Worm (Caenorhabditis elegans): ENCODE data around the gene Y59C2A.2.

Y59C2A.2 gene

DNA sequence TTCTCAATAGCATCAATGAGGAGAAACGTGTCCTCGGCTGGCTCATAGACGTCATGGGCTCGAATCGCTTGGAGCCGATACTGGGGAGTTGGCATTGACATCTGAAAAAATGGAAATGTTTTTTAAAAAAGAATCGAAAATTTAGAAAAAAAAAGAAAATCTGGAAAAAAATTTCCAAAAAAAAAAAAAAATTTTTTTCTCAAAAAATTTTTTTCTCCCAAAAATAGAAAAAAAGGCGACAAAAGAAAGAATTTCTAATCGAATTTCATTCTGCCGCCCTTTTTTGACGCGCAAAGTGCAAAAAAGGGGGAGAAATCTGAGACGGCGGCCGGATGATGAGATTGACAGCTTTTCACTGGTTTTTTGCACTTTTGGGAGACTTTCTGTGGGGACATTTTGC lies 14.6 kb downstream of the Y59C2A.2 start, which contains the start of gene mtq-2:
Gene mtq-2, minus strand, starts transcription at position 101 of the 400 bp plus-strand sequence.
- TF ChIP-seq sea-1 (GFP tag; conservative IDR thresholded peaks at IDR 0.05) = no peak
- no peak for TF ChIP-seq aly-1 (tag; optimal IDR thresholded peaks at IDR 0.05)
- TF ChIP-seq ets-7 (tag; optimal IDR thresholded peaks at IDR 0.05) = no peak
- no peak for TF ChIP-seq ceh-36 (tag; optimal IDR thresholded peaks at IDR 0.05)
- TF ChIP-seq hnd-1 (tag; optimal IDR thresholded peaks at IDR 0.05) = no peak
- no peak for TF ChIP-seq pes-1 (GFP tag; IDR thresholded peaks at IDR 0.05)
- no peak for TF ChIP-seq B0310.2 (tag; optimal IDR thresholded peaks at IDR 0.05)
- TF ChIP-seq tra-4 (tag; optimal IDR thresholded peaks at IDR 0.05) = no peak
- no peak for TF ChIP-seq hmbx-1 (tag; optimal IDR thresholded peaks at IDR 0.05)
- no peak for TF ChIP-seq tbx-37 (GFP tag; conservative IDR thresholded peaks at IDR 0.05)
- TF ChIP-seq hmg-4 (GFP tag; optimal IDR thresholded peaks at IDR 0.05) = no peak
- TF ChIP-seq tbx-11 (GFP tag; IDR thresholded peaks at IDR 0.05) = no peak
- no peak for TF ChIP-seq flt-1 (GFP tag; IDR thresholded peaks at IDR 0.05)
- TF ChIP-seq ceh-13 (GFP tag; optimal IDR thresholded peaks at IDR 0.05) = no peak
- TF ChIP-seq scrt-1 (GFP tag; IDR thresholded peaks at IDR 0.05) = no peak

DNA sequence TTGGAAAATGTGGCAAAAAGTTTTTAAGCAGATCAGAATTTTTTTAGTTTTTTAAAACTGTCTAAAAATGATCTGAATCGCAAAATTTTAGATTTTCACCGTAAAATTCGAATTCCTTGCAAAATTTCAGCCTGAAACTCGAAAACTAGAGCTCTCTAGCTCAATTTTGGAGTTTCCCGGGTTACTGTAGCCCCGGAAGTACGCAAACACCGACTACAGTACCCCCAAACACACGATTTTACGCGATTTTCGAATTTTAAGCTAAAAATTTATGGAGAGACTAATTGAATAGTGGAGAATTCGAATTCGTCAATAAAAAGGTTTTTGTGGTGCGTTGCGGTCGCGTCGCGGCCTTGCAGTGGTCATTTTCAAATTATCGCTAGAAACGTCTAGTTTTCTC lies 17.2 kb downstream of the Y59C2A.2 start:
- TF ChIP-seq ceh-13 (GFP tag; optimal IDR thresholded peaks at IDR 0.05) = no peak
- no peak for TF ChIP-seq ama-1 (optimal IDR thresholded peaks at IDR 0.05)
- no peak for TF ChIP-seq hmg-4 (GFP tag; optimal IDR thresholded peaks at IDR 0.05)
- TF ChIP-seq F13C5.2 (tag; optimal IDR thresholded peaks at IDR 0.05) = no peak
- TF ChIP-seq aly-1 (tag; optimal IDR thresholded peaks at IDR 0.05) = no peak
- no peak for TF ChIP-seq pes-1 (GFP tag; IDR thresholded peaks at IDR 0.05)
- TF ChIP-seq scrt-1 (GFP tag; IDR thresholded peaks at IDR 0.05) = no peak
- no peak for TF ChIP-seq ceh-36 (tag; optimal IDR thresholded peaks at IDR 0.05)
- TF ChIP-seq B0310.2 (tag; optimal IDR thresholded peaks at IDR 0.05) = no peak
- TF ChIP-seq hmbx-1 (tag; optimal IDR thresholded peaks at IDR 0.05) = no peak
- TF ChIP-seq sea-1 (GFP tag; conservative IDR thresholded peaks at IDR 0.05) = no peak
- no peak for TF ChIP-seq tbx-37 (GFP tag; conservative IDR thresholded peaks at IDR 0.05)
- no peak for TF ChIP-seq tbx-11 (GFP tag; IDR thresholded peaks at IDR 0.05)

DNA sequence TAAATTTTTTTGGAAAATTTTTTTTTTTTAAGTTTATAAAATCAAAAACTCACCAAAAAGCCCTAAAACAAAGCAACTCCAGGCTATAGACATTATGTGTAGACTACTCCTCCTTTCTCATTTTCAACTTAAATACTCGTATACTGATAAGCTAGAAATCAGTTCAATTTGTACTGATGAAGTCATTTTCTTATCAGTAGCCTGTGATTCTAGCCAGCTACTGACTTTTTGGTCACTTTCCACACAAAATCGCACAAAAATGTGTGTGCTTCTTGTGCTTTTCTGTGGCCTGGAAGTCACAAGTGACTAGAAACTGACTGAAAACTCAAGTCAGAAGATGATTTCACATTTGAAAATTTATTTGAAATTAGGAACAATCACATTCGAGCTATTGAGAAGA lies 17.6 kb downstream of the Y59C2A.2 start, which contains the start of gene gba-2:
Gene gba-2, minus strand, starts transcription at position 106 of the 400 bp plus-strand sequence.
- no peak for TF ChIP-seq ama-1 (optimal IDR thresholded peaks at IDR 0.05)
- no peak for TF ChIP-seq tbx-11 (GFP tag; IDR thresholded peaks at IDR 0.05)
- TF ChIP-seq ceh-13 (GFP tag; optimal IDR thresholded peaks at IDR 0.05) = no peak
- TF ChIP-seq ets-7 (tag; optimal IDR thresholded peaks at IDR 0.05) = no peak
- no peak for TF ChIP-seq flt-1 (GFP tag; IDR thresholded peaks at IDR 0.05)

DNA sequence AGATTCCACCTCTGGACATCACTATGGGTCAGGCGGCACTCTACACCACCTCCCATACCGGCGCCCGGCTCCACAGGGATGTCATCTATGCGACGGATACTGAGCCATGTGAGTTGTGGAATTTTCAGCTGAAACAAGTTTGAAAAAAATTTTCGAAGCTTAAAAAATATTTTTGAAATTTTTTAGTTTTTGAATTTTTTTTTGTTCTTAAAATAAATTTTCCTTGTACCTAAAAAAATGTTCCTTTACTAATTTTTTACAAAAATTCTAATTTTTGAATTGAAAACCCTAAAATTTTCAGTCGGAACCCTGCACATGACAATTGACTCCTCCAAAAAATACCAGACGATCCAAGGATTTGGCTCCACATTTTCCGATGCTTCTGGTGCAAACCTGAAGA lies 26.2 kb downstream of the Y59C2A.2 start:
- no peak for TF ChIP-seq ets-7 (tag; optimal IDR thresholded peaks at IDR 0.05)
- TF ChIP-seq ceh-36 (tag; optimal IDR thresholded peaks at IDR 0.05) = no peak
- no peak for TF ChIP-seq pes-1 (GFP tag; IDR thresholded peaks at IDR 0.05)
- TF ChIP-seq hmbx-1 (tag; optimal IDR thresholded peaks at IDR 0.05) = no peak
- TF ChIP-seq flt-1 (GFP tag; IDR thresholded peaks at IDR 0.05) = no peak
- no peak for TF ChIP-seq scrt-1 (GFP tag; IDR thresholded peaks at IDR 0.05)
- TF ChIP-seq tra-4 (tag; optimal IDR thresholded peaks at IDR 0.05) = no peak
- no peak for TF ChIP-seq aly-1 (tag; optimal IDR thresholded peaks at IDR 0.05)
- TF ChIP-seq tbx-37 (GFP tag; conservative IDR thresholded peaks at IDR 0.05) = no peak
- TF ChIP-seq hmg-4 (GFP tag; optimal IDR thresholded peaks at IDR 0.05) = no peak
- no peak for TF ChIP-seq ceh-13 (GFP tag; optimal IDR thresholded peaks at IDR 0.05)
- TF ChIP-seq ama-1 (optimal IDR thresholded peaks at IDR 0.05) = no peak
- no peak for TF ChIP-seq sea-1 (GFP tag; conservative IDR thresholded peaks at IDR 0.05)
- no peak for TF ChIP-seq F13C5.2 (tag; optimal IDR thresholded peaks at IDR 0.05)
- TF ChIP-seq B0310.2 (tag; optimal IDR thresholded peaks at IDR 0.05) = no peak
- TF ChIP-seq hnd-1 (tag; optimal IDR thresholded peaks at IDR 0.05) = no peak
- no peak for TF ChIP-seq tbx-11 (GFP tag; IDR thresholded peaks at IDR 0.05)

DNA sequence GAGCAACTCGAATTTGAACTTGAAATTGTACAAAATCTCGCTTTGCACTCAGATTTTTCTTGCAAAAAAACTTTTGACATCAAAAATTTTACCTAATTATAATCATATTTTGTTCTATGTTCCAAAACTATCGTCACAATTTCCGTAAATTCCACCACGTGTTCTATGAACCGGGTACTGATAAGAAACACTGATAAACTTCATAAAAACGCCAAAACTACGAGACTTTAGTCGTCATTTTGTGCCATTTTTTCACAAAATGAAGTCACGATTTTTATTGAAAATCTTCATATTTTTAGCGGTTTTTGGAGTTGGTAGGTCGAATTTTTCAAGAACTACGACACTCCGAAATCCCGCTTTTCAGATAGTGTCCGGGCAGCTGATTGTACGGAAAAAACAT lies 27.2 kb downstream of the Y59C2A.2 start, which contains the start of gene gba-1:
Gene gba-1, plus strand, starts transcription at position 54 of the 400 bp plus-strand sequence.
- TF ChIP-seq tbx-37 (GFP tag; conservative IDR thresholded peaks at IDR 0.05) (no peak), flt-1 (GFP tag; IDR thresholded peaks at IDR 0.05) (no peak), ama-1 (optimal IDR thresholded peaks at IDR 0.05) (no peak), tbx-11 (GFP tag; IDR thresholded peaks at IDR 0.05) (no peak), hmg-4 (GFP tag; optimal IDR thresholded peaks at IDR 0.05) (no peak)

DNA sequence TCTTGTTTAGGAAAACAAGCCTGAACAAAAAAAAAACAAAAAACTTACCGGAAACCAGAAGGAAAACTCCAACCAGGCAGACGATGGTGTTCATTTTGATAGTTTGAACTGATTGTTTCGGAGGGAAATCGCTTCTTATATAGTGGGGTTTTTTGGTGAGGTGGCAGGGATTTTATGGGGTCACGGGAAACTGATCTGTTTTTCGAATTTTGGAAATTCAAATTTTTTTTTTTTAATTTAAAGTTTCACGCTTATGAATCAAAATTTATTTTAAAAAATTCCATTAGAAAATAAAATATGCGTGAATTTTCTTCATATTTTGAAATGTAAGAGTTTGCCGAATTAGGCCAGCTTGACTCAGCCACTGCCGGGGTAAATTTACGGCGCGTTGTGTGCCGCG lies 28.6 kb downstream of the Y59C2A.2 start, which contains the start of gene C33C12.7:
Gene C33C12.7, minus strand, starts transcription at position 101 of the 400 bp plus-strand sequence.
- TF ChIP-seq hnd-1 (tag; optimal IDR thresholded peaks at IDR 0.05) (no peak), F13C5.2 (tag; optimal IDR thresholded peaks at IDR 0.05) (no peak), flt-1 (GFP tag; IDR thresholded peaks at IDR 0.05) (no peak), pes-1 (GFP tag; IDR thresholded peaks at IDR 0.05) (no peak), hmg-4 (GFP tag; optimal IDR thresholded peaks at IDR 0.05) (no peak), ets-7 (tag; optimal IDR thresholded peaks at IDR 0.05) (no peak), scrt-1 (GFP tag; IDR thresholded peaks at IDR 0.05) (no peak)

DNA sequence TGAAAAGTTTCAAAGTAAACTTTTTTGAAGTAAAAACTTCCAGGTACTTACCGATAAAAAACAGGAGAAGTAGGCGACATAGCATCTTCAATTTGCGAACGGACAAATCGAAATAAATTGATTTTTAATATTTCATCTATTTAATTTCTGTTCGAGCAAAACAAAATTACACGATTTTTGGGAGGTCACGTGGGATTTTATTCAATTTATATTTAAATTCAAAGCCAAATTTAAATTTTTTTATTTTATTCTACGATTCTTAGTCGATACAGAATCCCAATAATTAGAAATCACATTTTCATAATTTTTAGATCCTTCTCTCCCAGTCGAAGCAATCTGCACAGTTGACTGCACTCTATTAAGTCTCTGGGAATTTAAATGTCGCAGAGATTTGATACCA lies 33.9 kb downstream of the Y59C2A.2 start, which contains the start of gene C33C12.12:
Gene C33C12.12, minus strand, starts transcription at position 101 of the 400 bp plus-strand sequence.
- TF ChIP-seq tbx-11 (GFP tag; IDR thresholded peaks at IDR 0.05) = no peak
- no peak for TF ChIP-seq ama-1 (optimal IDR thresholded peaks at IDR 0.05)
- TF ChIP-seq pes-1 (GFP tag; IDR thresholded peaks at IDR 0.05) = no peak
- TF ChIP-seq B0310.2 (tag; optimal IDR thresholded peaks at IDR 0.05) = no peak
- no peak for TF ChIP-seq hmg-4 (GFP tag; optimal IDR thresholded peaks at IDR 0.05)
- TF ChIP-seq F13C5.2 (tag; optimal IDR thresholded peaks at IDR 0.05) = no peak
- no peak for TF ChIP-seq tra-4 (tag; optimal IDR thresholded peaks at IDR 0.05)
- TF ChIP-seq hmbx-1 (tag; optimal IDR thresholded peaks at IDR 0.05) = no peak
- no peak for TF ChIP-seq hnd-1 (tag; optimal IDR thresholded peaks at IDR 0.05)
- no peak for TF ChIP-seq ceh-13 (GFP tag; optimal IDR thresholded peaks at IDR 0.05)
- TF ChIP-seq sea-1 (GFP tag; conservative IDR thresholded peaks at IDR 0.05) = no peak
- TF ChIP-seq aly-1 (tag; optimal IDR thresholded peaks at IDR 0.05) = no peak
- no peak for TF ChIP-seq ceh-36 (tag; optimal IDR thresholded peaks at IDR 0.05)
- TF ChIP-seq flt-1 (GFP tag; IDR thresholded peaks at IDR 0.05) = no peak
- no peak for TF ChIP-seq ets-7 (tag; optimal IDR thresholded peaks at IDR 0.05)
- TF ChIP-seq scrt-1 (GFP tag; IDR thresholded peaks at IDR 0.05) = no peak
- TF ChIP-seq tbx-37 (GFP tag; conservative IDR thresholded peaks at IDR 0.05) = no peak
